Worm (Caenorhabditis elegans) whole organism, midembryonic: ENCODE measurements around the gene C01G12.3.

Source experiments
- T22C8.4 ChIP-seq: fragments of 200-800 bp; sonication (Bioruptor generic); IDR thresholded peaks from 2 replicates; pipeline ENCODE4 v1.3.6; 2022; ENCODE audit warnings: missing genetic modification characterization, missing compliant biosample characterization
- cog-1 ChIP-seq: sonication (generic microtip); optimal IDR thresholded peaks from 2 replicates; lab custom pipeline; 2016; ENCODE audit warnings: missing genetic modification characterization, missing compliant biosample characterization
- flt-1 ChIP-seq: fragments of 200-800 bp; sonication (Bioruptor generic); IDR thresholded peaks from 2 replicates; pipeline ENCODE4 v1.3.6; 2022; ENCODE audit warnings: missing genetic modification characterization, missing compliant biosample characterization
- klf-2 ChIP-seq: fragments of 200-800 bp; sonication (Bioruptor generic); conservative IDR thresholded peaks from 2 replicates; pipeline ENCODE4 v1.3.6; 2022; ENCODE audit warnings: missing genetic modification reagents, missing genetic modification characterization, missing compliant biosample characterization
- med-1 ChIP-seq: sonication (generic microtip); optimal IDR thresholded peaks from 2 replicates; lab custom pipeline; 2017; ENCODE audit warnings: missing genetic modification characterization, mild to moderate bottlenecking, missing compliant biosample characterization, antibody characterized with exemption, missing genetic modification reagents; ENCODE audit not compliant: insufficient read depth
- ref-1 ChIP-seq: fragments of 200-800 bp; sonication (Bioruptor generic); conservative IDR thresholded peaks from 2 replicates; pipeline ENCODE4 v1.3.6; 2022; ENCODE audit warnings: missing genetic modification reagents, missing genetic modification characterization, missing compliant biosample characterization
- tab-1 ChIP-seq: fragments of 200-800 bp; sonication (Bioruptor generic); IDR thresholded peaks from 2 replicates; pipeline ENCODE4 v1.3.6; 2022; ENCODE audit warnings: missing genetic modification characterization, missing compliant biosample characterization
- ztf-23 ChIP-seq: fragments of 200-800 bp; sonication (Bioruptor generic); IDR thresholded peaks from 2 replicates; pipeline ENCODE4 v1.3.6; 2022; ENCODE audit warnings: missing genetic modification reagents, missing genetic modification characterization, missing compliant biosample characterization
- ztf-29 ChIP-seq: fragments of 200-800 bp; sonication (Bioruptor generic); IDR thresholded peaks from 2 replicates; pipeline ENCODE4 v1.3.6; 2022; ENCODE audit warnings: missing genetic modification reagents, missing genetic modification characterization, missing compliant biosample characterization

The C01G12.3 gene

ce11 chrII:14588162-14588561 is 6.1 kb upstream of the C01G12.3 start, which contains the start of gene nspb-10:
TSS of gene nspb-10 (minus strand) at chrII:14588262.
- TF ChIP-seq cog-1 (tag; lab: Kevin White, UChicago) (no peak), ref-1 (GFP tag; lab: Robert Waterston, UW) (no peak), ztf-29 (no peak), med-1 (GFP tag; lab: Kevin White, UChicago) (no peak), ztf-23 (no peak), tab-1 (GFP tag; lab: Robert Waterston, UW) (no peak), T22C8.4 (GFP tag; lab: Robert Waterston, UW) (no peak), klf-2 (GFP tag; lab: Robert Waterston, UW) (no peak), flt-1 (GFP tag; lab: Robert Waterston, UW) (no peak)

DNA sequence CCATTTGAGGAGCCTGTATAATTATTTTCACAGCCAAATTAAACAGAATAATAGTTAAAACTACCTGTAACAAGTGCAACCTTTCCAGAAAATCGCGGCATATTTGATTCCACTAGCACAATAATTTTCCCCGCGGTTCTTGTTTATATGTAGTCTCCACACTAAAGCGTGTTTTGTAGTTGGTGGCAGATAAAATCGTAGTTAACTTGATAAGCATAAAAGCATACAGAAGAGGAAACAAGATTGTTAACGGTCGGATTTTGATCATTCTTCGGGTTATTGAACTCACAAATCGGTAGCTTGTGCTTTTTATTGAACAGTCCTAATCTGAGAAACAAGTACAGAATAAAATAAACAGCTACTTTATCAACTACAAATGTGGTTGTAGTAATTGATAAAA is 5.3 kb upstream of the C01G12.3 start, which contains the start of gene C01G12.5:
Gene C01G12.5 (minus strand): TSS at position 101 of the 400 bp plus-strand sequence.
- TF ChIP-seq ref-1 (GFP tag; lab: Robert Waterston, UW): no peak
- TF ChIP-seq T22C8.4 (GFP tag; lab: Robert Waterston, UW): no peak
- TF ChIP-seq ztf-29: no peak
- no peak for TF ChIP-seq ztf-23
- TF ChIP-seq flt-1 (GFP tag; lab: Robert Waterston, UW): no peak
- no peak for TF ChIP-seq tab-1 (GFP tag; lab: Robert Waterston, UW)
- no peak for TF ChIP-seq cog-1 (tag; lab: Kevin White, UChicago)
- TF ChIP-seq med-1 (GFP tag; lab: Kevin White, UChicago): no peak

DNA sequence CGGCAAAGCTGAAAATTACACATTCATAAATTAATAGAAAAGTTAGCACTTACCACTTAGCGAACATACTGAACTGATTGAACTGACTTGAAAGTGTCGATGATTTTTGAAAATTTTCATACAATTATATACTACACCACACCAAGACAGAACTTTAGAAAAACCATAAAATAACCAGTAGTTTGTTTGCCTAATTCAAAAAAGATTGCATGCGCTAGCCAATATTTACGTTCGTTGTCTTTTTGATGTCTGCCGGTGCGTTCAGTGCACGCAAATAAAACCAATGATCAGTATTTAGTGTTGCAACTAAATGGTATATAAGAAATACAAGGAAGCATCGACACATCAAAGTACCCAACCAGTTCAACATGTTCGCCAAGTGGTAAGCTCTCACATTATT is 1.6 kb downstream of the C01G12.3 start, which contains the start of the genes nspb-8 and nspb-9:
Gene nspb-8 (minus strand): TSS at position 101 of the 400 bp plus-strand sequence.
Gene nspb-9 (plus strand): TSS at position 311 of the 400 bp plus-strand sequence.
- TF ChIP-seq ztf-23 (no peak), flt-1 (GFP tag; lab: Robert Waterston, UW) (no peak), ztf-29 (no peak), tab-1 (GFP tag; lab: Robert Waterston, UW) (no peak), cog-1 (tag; lab: Kevin White, UChicago) (no peak), T22C8.4 (GFP tag; lab: Robert Waterston, UW) (no peak), ref-1 (GFP tag; lab: Robert Waterston, UW) (no peak)

DNA sequence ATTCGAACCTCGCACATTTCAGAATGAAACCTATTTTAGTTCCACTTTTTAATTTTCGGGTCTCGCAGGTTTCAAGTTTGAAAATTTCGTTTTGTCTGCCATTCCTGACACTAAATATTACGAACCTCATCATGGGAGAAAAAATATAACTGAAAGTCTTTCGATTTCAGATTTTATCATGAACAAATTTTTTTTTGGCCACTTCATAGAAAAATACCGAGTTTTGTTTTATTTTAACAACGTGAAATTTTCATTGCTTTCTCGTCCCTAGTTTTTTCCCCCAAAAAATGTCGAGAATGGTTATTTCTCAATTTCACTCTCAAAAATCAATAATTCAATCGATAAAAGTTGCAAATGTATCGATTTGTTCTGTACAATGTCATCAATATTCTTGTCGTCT is 3.4 kb downstream of the C01G12.3 start, which contains the start of gene C01G12.9:
Gene C01G12.9 (plus strand): TSS at position 301 of the 400 bp plus-strand sequence.
- TF ChIP-seq klf-2 (GFP tag; lab: Robert Waterston, UW) (no peak), med-1 (GFP tag; lab: Kevin White, UChicago) (no peak), tab-1 (GFP tag; lab: Robert Waterston, UW) (no peak), cog-1 (tag; lab: Kevin White, UChicago) (no peak), ref-1 (GFP tag; lab: Robert Waterston, UW) (no peak), T22C8.4 (GFP tag; lab: Robert Waterston, UW) (no peak), flt-1 (GFP tag; lab: Robert Waterston, UW) (no peak), ztf-29 (no peak), ztf-23 (no peak)

DNA sequence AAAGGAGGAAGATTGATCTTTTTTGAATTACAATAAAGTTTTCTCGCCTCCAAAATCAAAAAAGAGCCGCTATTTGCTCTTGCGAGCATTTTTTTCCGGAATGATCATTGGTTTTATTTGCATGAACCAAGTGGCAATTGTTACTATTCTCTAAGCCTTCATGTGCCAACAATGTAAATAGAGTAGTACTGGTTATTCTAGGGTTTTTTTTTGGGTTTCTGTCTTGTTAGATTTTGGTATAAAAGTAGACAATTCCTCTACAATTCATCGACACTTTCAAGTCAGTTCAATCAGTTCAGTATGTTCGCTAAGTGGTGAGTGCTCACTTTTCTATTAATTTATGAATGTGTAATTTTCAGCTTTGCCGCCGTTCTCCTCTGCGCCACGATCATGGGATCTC is 4.1 kb downstream of the C01G12.3 start, which contains the start of gene nspb-7:
Gene nspb-7 (plus strand): TSS at position 301 of the 400 bp plus-strand sequence.
- TF ChIP-seq tab-1 (GFP tag; lab: Robert Waterston, UW): no peak
- no peak for TF ChIP-seq cog-1 (tag; lab: Kevin White, UChicago)
- no peak for TF ChIP-seq klf-2 (GFP tag; lab: Robert Waterston, UW)
- TF ChIP-seq ref-1 (GFP tag; lab: Robert Waterston, UW): no peak
- TF ChIP-seq ztf-29: no peak
- TF ChIP-seq med-1 (GFP tag; lab: Kevin White, UChicago): no peak
- TF ChIP-seq ztf-23: no peak

DNA sequence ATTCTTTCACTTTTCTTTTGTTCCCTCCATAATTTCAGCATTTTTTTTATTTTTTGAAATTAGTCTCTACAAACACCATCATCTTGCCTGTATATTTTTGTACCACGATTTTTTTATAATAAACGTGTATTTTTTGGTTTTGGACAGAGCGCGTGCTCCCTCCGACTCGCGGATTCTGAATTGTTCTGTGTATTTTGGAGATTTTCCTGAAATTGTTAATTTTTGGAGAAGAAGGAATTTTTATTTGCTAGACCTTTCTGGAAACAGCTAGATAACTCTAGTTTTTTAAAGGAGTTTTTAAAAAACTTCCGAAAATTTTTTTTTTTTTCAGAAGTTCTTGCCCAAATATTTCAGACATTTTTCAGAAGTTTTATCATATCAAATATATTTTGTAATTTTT is 5.7 kb downstream of the C01G12.3 start, which contains the start of gene C01G12.13:
Gene C01G12.13 (plus strand): TSS at position 301 of the 400 bp plus-strand sequence.
- TF ChIP-seq ztf-23: no peak
- TF ChIP-seq ref-1 (GFP tag; lab: Robert Waterston, UW): no peak
- TF ChIP-seq T22C8.4 (GFP tag; lab: Robert Waterston, UW): no peak
- TF ChIP-seq tab-1 (GFP tag; lab: Robert Waterston, UW): no peak
- no peak for TF ChIP-seq med-1 (GFP tag; lab: Kevin White, UChicago)
- no peak for TF ChIP-seq ztf-29
- no peak for TF ChIP-seq cog-1 (tag; lab: Kevin White, UChicago)
- no peak for TF ChIP-seq flt-1 (GFP tag; lab: Robert Waterston, UW)
- TF ChIP-seq klf-2 (GFP tag; lab: Robert Waterston, UW): no peak

ce11 chrII:14574790-14575189 is 7.3 kb downstream of the C01G12.3 start:
- TF ChIP-seq flt-1 (GFP tag; lab: Robert Waterston, UW) (no peak), tab-1 (GFP tag; lab: Robert Waterston, UW) (no peak), cog-1 (tag; lab: Kevin White, UChicago) (no peak), ztf-29 (no peak), med-1 (GFP tag; lab: Kevin White, UChicago) (no peak), ref-1 (GFP tag; lab: Robert Waterston, UW) (no peak), ztf-23 (no peak)

ce11 chrII:14573315-14573714 is 8.8 kb downstream of the C01G12.3 start, which contains the start of gene madf-5:
TSS of gene madf-5 (plus strand) at chrII:14573615.
- TF ChIP-seq ref-1 (GFP tag; lab: Robert Waterston, UW) (no peak), T22C8.4 (GFP tag; lab: Robert Waterston, UW) (no peak), ztf-29 (no peak), flt-1 (GFP tag; lab: Robert Waterston, UW) (no peak), ztf-23 (no peak), med-1 (GFP tag; lab: Kevin White, UChicago) (no peak), klf-2 (GFP tag; lab: Robert Waterston, UW) (no peak), cog-1 (tag; lab: Kevin White, UChicago) (no peak), tab-1 (GFP tag; lab: Robert Waterston, UW) (no peak)

DNA sequence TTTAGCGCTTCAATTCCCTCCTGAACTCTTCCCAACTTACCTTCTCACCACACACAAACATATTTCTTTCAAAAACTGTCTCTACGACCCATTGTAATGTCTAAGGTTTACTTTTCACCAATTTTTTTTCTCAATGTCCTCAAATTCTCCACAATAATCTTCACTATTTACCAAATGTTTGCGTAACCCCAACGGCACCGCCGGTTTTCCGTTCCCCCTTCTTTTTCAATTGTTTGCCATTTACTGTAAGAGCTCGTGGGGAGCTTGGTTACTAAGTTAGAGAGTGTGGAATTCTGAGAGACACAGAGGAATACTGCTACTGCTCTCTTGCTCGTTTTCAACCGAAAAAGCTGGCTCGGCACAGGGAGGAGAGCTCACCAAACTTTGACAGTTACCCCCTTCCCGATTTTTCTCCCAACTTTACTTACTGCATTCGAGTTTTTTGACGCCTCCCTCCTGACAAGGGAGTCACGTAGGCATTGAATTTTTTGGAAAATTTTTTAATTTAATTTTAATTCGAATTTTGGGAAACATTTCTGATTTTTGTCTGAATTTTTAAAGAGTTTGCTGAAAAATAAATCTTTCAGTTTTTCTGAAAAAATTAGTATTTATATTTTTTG is 11.5 kb downstream of the C01G12.3 start:
- no peak for TF ChIP-seq ref-1 (GFP tag; lab: Robert Waterston, UW)
- no peak for TF ChIP-seq flt-1 (GFP tag; lab: Robert Waterston, UW)
- no peak for TF ChIP-seq med-1 (GFP tag; lab: Kevin White, UChicago)
- no peak for TF ChIP-seq tab-1 (GFP tag; lab: Robert Waterston, UW)
- no peak for TF ChIP-seq ztf-29
- TF ChIP-seq klf-2 (GFP tag; lab: Robert Waterston, UW): no peak
- no peak for TF ChIP-seq cog-1 (tag; lab: Kevin White, UChicago)
- no peak for TF ChIP-seq ztf-23
- no peak for TF ChIP-seq T22C8.4 (GFP tag; lab: Robert Waterston, UW)
